Fruit fly (Drosophila melanogaster) whole organism, embryonic: ENCODE results near the gene CG43249.

Experiments
- Asciz ChIP-seq: fragments of 200-800 bp; sonication (Bioruptor generic); optimal IDR thresholded peaks from 2 replicates; lab custom pipeline; 2017; ENCODE audit warnings: missing biosample characterization, mild to moderate bottlenecking, missing genetic modification characterization, missing genetic modification reagents
- Atf3 ChIP-seq: fragments of 200-800 bp; sonication (Bioruptor generic); optimal IDR thresholded peaks from 3 replicates; lab custom pipeline; 2016; ENCODE audit warnings: missing biosample characterization, missing genetic modification characterization
- Blimp-1 ChIP-seq: fragments of 200-800 bp; sonication (Bioruptor generic); optimal IDR thresholded peaks from 3 replicates; lab custom pipeline; 2018; ENCODE audit warnings: missing biosample characterization, missing genetic modification characterization, mild to moderate bottlenecking, moderate library complexity, missing genetic modification reagents
- CG10979 ChIP-seq: fragments of 200-800 bp; sonication (Bioruptor generic); optimal IDR thresholded peaks from 2 replicates; lab custom pipeline; 2018; ENCODE audit warnings: missing biosample characterization, mild to moderate bottlenecking, missing genetic modification characterization, moderate library complexity
- CG11456 ChIP-seq: fragments of 200-800 bp; sonication (Bioruptor generic); IDR thresholded peaks from 3 replicates; pipeline ENCODE4 v1.3.6; 2022; ENCODE audit warnings: missing biosample characterization, missing genetic modification characterization
- CG12299 ChIP-seq: fragments of 200-800 bp; sonication (Bioruptor generic); optimal IDR thresholded peaks from 2 replicates; lab custom pipeline; 2018; ENCODE audit warnings: missing biosample characterization, mild to moderate bottlenecking, missing genetic modification characterization
- CG12942 ChIP-seq: fragments of 200-800 bp; sonication (Bioruptor generic); optimal IDR thresholded peaks from 3 replicates; lab custom pipeline; 2016; ENCODE audit warnings: missing biosample characterization, missing genetic modification characterization
- CG13287 ChIP-seq: fragments of 200-800 bp; sonication (Bioruptor generic); IDR thresholded peaks from 2 replicates; pipeline ENCODE4 v1.3.6; 2022; ENCODE audit warnings: missing biosample characterization, missing genetic modification characterization; ENCODE audit not compliant: partially characterized antibody
- CG14441 ChIP-seq: fragments of 200-800 bp; sonication (Bioruptor generic); IDR thresholded peaks from 2 replicates; pipeline ENCODE4 v1.3.6; 2022; ENCODE audit warnings: missing biosample characterization, missing genetic modification characterization
- CG15601 ChIP-seq: fragments of 200-800 bp; sonication (Bioruptor generic); optimal IDR thresholded peaks from 3 replicates; lab custom pipeline; 2019; ENCODE audit warnings: missing biosample characterization, mild to moderate bottlenecking, missing genetic modification characterization, moderate library complexity
- CG18599 ChIP-seq: fragments of 200-800 bp; sonication (Bioruptor generic); optimal IDR thresholded peaks from 3 replicates; lab custom pipeline; 2017; ENCODE audit warnings: missing biosample characterization, missing genetic modification characterization, mild to moderate bottlenecking, moderate library complexity, missing genetic modification reagents
- CG2678 ChIP-seq: fragments of 200-800 bp; sonication (Bioruptor generic); optimal IDR thresholded peaks from 3 replicates; lab custom pipeline; 2019; ENCODE audit warnings: missing biosample characterization, mild to moderate bottlenecking, missing genetic modification characterization, moderate library complexity
- CG2712 ChIP-seq: fragments of 200-800 bp; optimal IDR thresholded peaks from 3 replicates; lab custom pipeline; 2019; ENCODE audit warnings: missing biosample characterization, mild to moderate bottlenecking, missing genetic modification characterization, moderate library complexity
- CG2889 ChIP-seq: fragments of 200-800 bp; sonication (Bioruptor generic); IDR thresholded peaks from 3 replicates; pipeline ENCODE4 v1.3.6; 2022; ENCODE audit warnings: missing biosample characterization, missing genetic modification characterization
- CG3065 ChIP-seq: fragments of 200-800 bp; sonication (Bioruptor generic); optimal IDR thresholded peaks from 2 replicates; lab custom pipeline; 2016; ENCODE audit warnings: missing biosample characterization, missing genetic modification characterization
- CG32767 ChIP-seq: fragments of 200-800 bp; sonication (Bioruptor generic); IDR thresholded peaks from 2 replicates; pipeline ENCODE4 v1.3.6; 2022; ENCODE audit warnings: missing biosample characterization, missing genetic modification characterization
- CG32772 ChIP-seq: fragments of 200-800 bp; sonication (Bioruptor generic); IDR thresholded peaks from 2 replicates; pipeline ENCODE4 v1.3.6; 2022; ENCODE audit warnings: missing biosample characterization, missing genetic modification characterization
- CG33213 ChIP-seq: fragments of 200-800 bp; sonication (Bioruptor generic); optimal IDR thresholded peaks from 3 replicates; lab custom pipeline; 2016; ENCODE audit warnings: missing biosample characterization, missing genetic modification characterization
- CG4424 ChIP-seq: fragments of 200-800 bp; sonication (Bioruptor generic); optimal IDR thresholded peaks from 3 replicates; lab custom pipeline; 2016; ENCODE audit warnings: missing biosample characterization, missing genetic modification characterization
- CG6254 ChIP-seq: fragments of 200-800 bp; sonication (Bioruptor generic); optimal IDR thresholded peaks from 3 replicates; lab custom pipeline; 2017; ENCODE audit warnings: mild to moderate bottlenecking, missing biosample characterization, missing genetic modification reagents, missing genetic modification characterization
- CG7556 ChIP-seq: fragments of 200-800 bp; sonication (Bioruptor generic); optimal IDR thresholded peaks from 2 replicates; lab custom pipeline; 2017; ENCODE audit warnings: missing biosample characterization, mild to moderate bottlenecking, missing genetic modification characterization
- CG8089 ChIP-seq: fragments of 200-800 bp; sonication (Bioruptor generic); optimal IDR thresholded peaks from 3 replicates; lab custom pipeline; 2016; ENCODE audit warnings: missing biosample characterization, missing genetic modification characterization
- CG8281 ChIP-seq: fragments of 200-800 bp; sonication (Bioruptor generic); optimal IDR thresholded peaks from 2 replicates; lab custom pipeline; 2018; ENCODE audit warnings: missing biosample characterization, mild to moderate bottlenecking, missing genetic modification characterization, moderate library complexity
- CG9609 ChIP-seq: fragments of 200-800 bp; sonication (Bioruptor generic); optimal IDR thresholded peaks from 3 replicates; lab custom pipeline; 2016; ENCODE audit warnings: missing biosample characterization, missing genetic modification characterization
- CTCF ChIP-seq: fragments of 200-800 bp; sonication (Bioruptor generic); optimal IDR thresholded peaks from 2 replicates; lab custom pipeline; 2017; ENCODE audit warnings: missing biosample characterization, mild to moderate bottlenecking, missing genetic modification characterization, moderate library complexity
- D19A ChIP-seq: fragments of 200-800 bp; optimal IDR thresholded peaks from 3 replicates; lab custom pipeline; 2019; ENCODE audit warnings: missing biosample characterization, mild to moderate bottlenecking, missing genetic modification characterization, moderate library complexity
- Dbx ChIP-seq: fragments of 200-800 bp; sonication (Bioruptor generic); IDR thresholded peaks from 3 replicates; pipeline ENCODE4 v1.3.6; 2022; ENCODE audit warnings: missing biosample characterization, missing genetic modification characterization
- Dip2 ChIP-seq: fragments of 200-800 bp; sonication (Bioruptor generic); IDR thresholded peaks from 2 replicates; pipeline ENCODE4 v1.3.6; 2022; ENCODE audit warnings: missing biosample characterization, missing genetic modification characterization
- Doc2 ChIP-seq: fragments of 200-800 bp; sonication (Bioruptor generic); IDR thresholded peaks from 2 replicates; pipeline ENCODE4 v1.3.6; 2022; ENCODE audit warnings: missing biosample characterization, missing genetic modification characterization
- GATAe ChIP-seq: fragments of 200-800 bp; sonication (Bioruptor generic); conservative IDR thresholded peaks from 2 replicates; pipeline ENCODE4 v1.3.6; 2022; ENCODE audit warnings: missing biosample characterization, missing genetic modification characterization
- HLH3B ChIP-seq: fragments of 200-800 bp; sonication (Bioruptor generic); IDR thresholded peaks from 2 replicates; pipeline ENCODE4 v1.3.6; 2022; ENCODE audit warnings: missing biosample characterization, missing genetic modification characterization
- Jarid2 ChIP-seq: fragments of 200-800 bp; sonication (Bioruptor generic); optimal IDR thresholded peaks from 3 replicates; lab custom pipeline; 2017; ENCODE audit warnings: mild to moderate bottlenecking, missing biosample characterization, missing genetic modification reagents, missing genetic modification characterization
- Med ChIP-seq: fragments of 200-800 bp; sonication (Bioruptor generic); peaks from one replicate; lab custom pipeline; 2016; ENCODE audit warnings: missing biosample characterization, missing genetic modification characterization, mild to moderate bottlenecking, inconsistent platforms, moderate library complexity
- Meics ChIP-seq: fragments of 200-800 bp; sonication (Bioruptor generic); optimal IDR thresholded peaks from 2 replicates; lab custom pipeline; 2017; ENCODE audit warnings: missing biosample characterization, mild to moderate bottlenecking, missing genetic modification characterization
- NfI ChIP-seq: fragments of 200-800 bp; sonication (Bioruptor generic); optimal IDR thresholded peaks from 3 replicates; lab custom pipeline; 2018; ENCODE audit warnings: missing biosample characterization, mild to moderate bottlenecking, missing genetic modification characterization, moderate library complexity
- Ptx1 ChIP-seq: fragments of 200-800 bp; sonication (Bioruptor generic); IDR thresholded peaks from 2 replicates; pipeline ENCODE4 v1.3.6; 2022; ENCODE audit warnings: missing biosample characterization, missing genetic modification characterization
- Spps ChIP-seq: fragments of 200-800 bp; sonication (Bioruptor generic); optimal IDR thresholded peaks from 2 replicates; lab custom pipeline; 2018; ENCODE audit warnings: missing biosample characterization, mild to moderate bottlenecking, missing genetic modification characterization
- Stat92E ChIP-seq, 3 experiments: fragments of >200 bp in 2 of 3; fragments of 200-800 bp in 1 of 3; sonication (Bioruptor generic) in 1 of 3; optimal IDR thresholded peaks; 2 replicates each; lab custom pipeline; 2017 to 2019; ENCODE audit warnings: missing biosample characterization in 3 of 3, missing genetic modification characterization in 3 of 3, mild to moderate bottlenecking in 1 of 3, moderate library complexity in 1 of 3
- aop ChIP-seq: fragments of 200-800 bp; sonication (Bioruptor generic); IDR thresholded peaks from 2 replicates; pipeline ENCODE4 v1.3.6; 2022; ENCODE audit warnings: missing biosample characterization, missing genetic modification characterization
- chn ChIP-seq: fragments of 200-800 bp; sonication (Bioruptor generic); optimal IDR thresholded peaks from 2 replicates; lab custom pipeline; 2016; ENCODE audit warnings: missing biosample characterization, missing genetic modification characterization
- danr ChIP-seq: fragments of 200-800 bp; sonication (Bioruptor generic); IDR thresholded peaks from 2 replicates; pipeline ENCODE4 v1.3.6; 2022; ENCODE audit warnings: missing biosample characterization, missing genetic modification characterization
- ems ChIP-seq: fragments of 200-800 bp; sonication (Bioruptor generic); optimal IDR thresholded peaks from 3 replicates; lab custom pipeline; 2016; ENCODE audit warnings: missing biosample characterization, missing genetic modification characterization
- gfzf ChIP-seq: fragments of 200-800 bp; sonication (Bioruptor generic); optimal IDR thresholded peaks from 2 replicates; lab custom pipeline; 2016; ENCODE audit warnings: missing biosample characterization, mild to moderate bottlenecking, missing genetic modification characterization, moderate library complexity
- grau ChIP-seq: fragments of 200-800 bp; optimal IDR thresholded peaks from 3 replicates; lab custom pipeline; 2019; ENCODE audit warnings: missing biosample characterization, mild to moderate bottlenecking, missing genetic modification characterization, moderate library complexity
- her ChIP-seq: fragments of 200-800 bp; sonication (Bioruptor generic); optimal IDR thresholded peaks from 2 replicates; lab custom pipeline; 2016; ENCODE audit warnings: missing biosample characterization, missing genetic modification characterization
- lbe ChIP-seq: fragments of 200-800 bp; sonication (Bioruptor generic); optimal IDR thresholded peaks from 2 replicates; lab custom pipeline; 2016; ENCODE audit warnings: missing biosample characterization, mild to moderate bottlenecking, missing genetic modification characterization
- lmd ChIP-seq: fragments of 200-800 bp; sonication (Bioruptor generic); IDR thresholded peaks from 2 replicates; pipeline ENCODE4 v1.3.6; 2022; ENCODE audit warnings: missing biosample characterization, missing genetic modification characterization
- phol ChIP-seq: fragments of 200-800 bp; sonication (Bioruptor generic); optimal IDR thresholded peaks from 3 replicates; lab custom pipeline; 2018; ENCODE audit warnings: missing biosample characterization, mild to moderate bottlenecking, missing genetic modification characterization, moderate library complexity
- pzg ChIP-seq: fragments of 200-800 bp; sonication (Bioruptor generic); optimal IDR thresholded peaks from 3 replicates; lab custom pipeline; 2018; ENCODE audit warnings: missing biosample characterization, mild to moderate bottlenecking, missing genetic modification characterization, moderate library complexity
- sens-2 ChIP-seq: fragments of 200-800 bp; sonication (Bioruptor generic); IDR thresholded peaks from 2 replicates; pipeline ENCODE4 v1.3.6; 2022; ENCODE audit warnings: missing biosample characterization, missing genetic modification characterization
- tin ChIP-seq: fragments of 200-800 bp; sonication (Bioruptor generic); optimal IDR thresholded peaks from 3 replicates; lab custom pipeline; 2016; ENCODE audit warnings: missing biosample characterization, missing genetic modification characterization
- zen ChIP-seq: fragments of 200-800 bp; sonication (Bioruptor generic); optimal IDR thresholded peaks from 3 replicates; lab custom pipeline; 2018; ENCODE audit warnings: missing biosample characterization, mild to moderate bottlenecking, missing genetic modification characterization, moderate library complexity
- zfh1 ChIP-seq: fragments of 200-800 bp; sonication (Bioruptor generic); IDR thresholded peaks from 3 replicates; pipeline ENCODE4 v1.3.6; 2022; ENCODE audit warnings: missing biosample characterization, missing genetic modification characterization

CG43249 gene

DNA sequence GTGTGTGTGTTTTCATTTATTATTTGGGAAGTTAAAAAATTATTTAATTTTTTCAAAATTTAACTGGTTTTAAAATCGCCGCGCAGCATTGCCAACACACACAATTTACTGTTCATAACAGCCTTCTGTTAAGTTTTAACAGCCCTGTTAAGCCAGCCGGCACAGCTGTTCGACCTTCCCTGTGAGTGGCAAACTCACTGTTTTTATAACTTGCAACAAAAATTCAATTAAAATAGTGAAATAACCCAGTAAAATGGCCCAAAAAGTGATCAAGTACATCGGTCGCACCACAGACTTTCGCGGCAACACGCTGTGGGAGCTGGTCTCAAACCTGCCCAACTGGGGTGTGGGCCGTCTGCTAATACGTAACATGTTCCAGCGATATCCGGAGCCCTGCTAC, 43.8 kb downstream of the CG43249 start, which contains the start of gene mRpS34 (continued):
- TF ChIP-seq danr (no peak), Med (GFP tag; lab: Kevin White, UChicago) (peak; percentile 39), gfzf (no peak), tin (GFP tag; lab: Kevin White, UChicago) (no peak), her (no peak), CG6254 (GFP tag; lab: Kevin White, UChicago) (no peak), Ptx1 (GFP tag; lab: Robert Waterston, UW) (no peak), pzg (GFP tag; lab: Kevin White, UChicago) (peak; percentile 46), phol (tag; lab: Kevin White, UChicago) (no peak), ems (GFP tag; lab: Kevin White, UChicago) (no peak), GATAe (GFP tag; lab: Robert Waterston, UW) (no peak), Dbx (GFP tag; lab: Robert Waterston, UW) (no peak), NfI (GFP tag; lab: Kevin White, UChicago) (no peak), CG12299 (tag; lab: Kevin White, UChicago) (no peak), Stat92E (GFP tag; optimal IDR thresholded peaks at IDR 0.05; lab: Kevin White, UChicago) (no peak), CG8281 (tag; lab: Kevin White, UChicago) (no peak), CG3065 (GFP tag; lab: Kevin White, UChicago) (no peak), zfh1 (GFP tag; lab: Robert Waterston, UW) (no peak), grau (no peak), CG7556 (GFP tag; lab: Kevin White, UChicago) (no peak), CG2889 (GFP tag; lab: Robert Waterston, UW) (no peak), Doc2 (GFP tag; lab: Robert Waterston, UW) (no peak), CG12942 (GFP tag; lab: Kevin White, UChicago) (no peak), CG4424 (GFP tag; lab: Kevin White, UChicago) (no peak), chn (no peak), CG14441 (GFP tag; lab: Robert Waterston, UW) (no peak), Atf3 (GFP tag; lab: Kevin White, UChicago) (no peak), CG10979 (tag; lab: Kevin White, UChicago) (no peak), Dip2 (GFP tag; lab: Robert Waterston, UW) (no peak), lbe (no peak), CG18599 (GFP tag; lab: Kevin White, UChicago) (no peak), CG15601 (tag; lab: Kevin White, UChicago) (no peak), CG2678 (no peak), D19A (tag; lab: Kevin White, UChicago) (no peak), CG9609 (no peak), CG13287 (GFP tag; lab: Robert Waterston, UW) (peak; percentile 36), Blimp-1 (no peak), aop (GFP tag; lab: Robert Waterston, UW) (no peak), CG8089 (GFP tag; lab: Kevin White, UChicago) (no peak), sens-2 (GFP tag; lab: Robert Waterston, UW) (no peak), Jarid2 (no peak), CG32772 (GFP tag; lab: Robert Waterston, UW) (no peak), CG11456 (GFP tag; lab: Robert Waterston, UW) (no peak), Spps (tag; lab: Kevin White, UChicago) (no peak), lmd (GFP tag; lab: Robert Waterston, UW) (no peak), CTCF (GFP tag; lab: Kevin White, UChicago) (no peak), zen (no peak), CG33213 (GFP tag; lab: Kevin White, UChicago) (no peak), HLH3B (GFP tag; lab: Robert Waterston, UW) (no peak), CG2712 (tag; lab: Kevin White, UChicago) (no peak), Asciz (no peak), CG32767 (no peak), Meics (GFP tag; lab: Kevin White, UChicago) (no peak)
